Worm (Caenorhabditis elegans): ENCODE results near the gene ZK632.14.

Gene ZK632.14

DNA sequence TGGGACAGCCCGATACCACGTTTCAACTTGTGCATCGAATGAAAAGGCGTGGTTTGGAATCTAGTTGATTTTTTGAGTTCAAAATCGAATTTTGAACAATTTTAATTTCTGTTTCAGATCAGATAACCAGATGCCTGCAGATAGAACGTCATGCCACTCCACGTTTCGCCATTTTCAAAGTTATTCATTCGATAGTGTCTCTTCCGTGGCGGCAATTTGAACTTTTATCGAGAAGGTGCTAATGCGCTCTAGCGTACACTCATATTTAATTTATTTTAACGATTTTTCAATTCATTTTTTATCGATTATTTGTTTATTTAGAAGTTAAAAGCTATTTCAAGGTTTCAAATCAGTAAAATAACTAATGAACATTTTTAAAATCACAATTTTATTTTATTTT, 37.3 kb upstream of the ZK632.14 start (continued):
- peak; percentile 40 for TF ChIP-seq him-1 (tag; optimal IDR thresholded peaks at IDR 0.05)
- TF ChIP-seq lin-35 (GFP tag; optimal IDR thresholded peaks at IDR 0.05) = peak in 1 of 3 experiments; percentile 38
- no peak for TF ChIP-seq aptf-2 (GFP tag; conservative IDR thresholded peaks at IDR 0.05)
- no peak for TF ChIP-seq akir-1 (GFP tag; optimal IDR thresholded peaks at IDR 0.05)
- TF ChIP-seq tbx-9 (tag; optimal IDR thresholded peaks at IDR 0.05; ENCODE audit: borderline replicate concordance) = no peak
- TF ChIP-seq lin-26 (GFP tag; IDR thresholded peaks at IDR 0.05) = no peak
- no peak for TF ChIP-seq ZK185.1 (tag; optimal IDR thresholded peaks at IDR 0.05; ENCODE audit: poor library complexity, severe bottlenecking)
- TF ChIP-seq F57C9.4 (tag; optimal IDR thresholded peaks at IDR 0.05) = no peak
- TF ChIP-seq F52B5.7 (tag; optimal IDR thresholded peaks at IDR 0.05) = no peak
- TF ChIP-seq lir-1 (GFP tag; conservative IDR thresholded peaks at IDR 0.05) = 0 out of 2 replicates have a peak, but pooled peaks have one; percentile 16
- no peak for TF ChIP-seq ama-1 (optimal IDR thresholded peaks at IDR 0.05)
- no peak for TF ChIP-seq ama-1 (GFP tag; optimal IDR thresholded peaks at IDR 0.05)
- no peak for TF ChIP-seq snpc-4 (GFP tag; optimal IDR thresholded peaks at IDR 0.05)
- no peak for TF ChIP-seq snpc-4 (tag; optimal IDR thresholded peaks at IDR 0.05)
- TF ChIP-seq ccch-3 (GFP tag; optimal IDR thresholded peaks at IDR 0.05) = no peak
- no peak for TF ChIP-seq nhr-179 (tag; optimal IDR thresholded peaks at IDR 0.05)
- no peak for TF ChIP-seq B0336.3 (GFP tag; IDR thresholded peaks at IDR 0.05)
- no peak for TF ChIP-seq mxl-1 (tag; optimal IDR thresholded peaks at IDR 0.05)
- TF ChIP-seq ceh-40 (GFP tag; IDR thresholded peaks at IDR 0.05) = no peak
- no peak for TF ChIP-seq let-607 (tag; optimal IDR thresholded peaks at IDR 0.05)
- TF ChIP-seq F39B2.1 (GFP tag; IDR thresholded peaks at IDR 0.05) = no peak
- TF ChIP-seq attf-5 (GFP tag; optimal IDR thresholded peaks at IDR 0.05) = no peak
- TF ChIP-seq zim-3 (tag; optimal IDR thresholded peaks at IDR 0.05) = no peak
- TF ChIP-seq ceh-91 (GFP tag; IDR thresholded peaks at IDR 0.05) = 0 out of 2 replicates have a peak, but pooled peaks have one; percentile 14
- no peak for TF ChIP-seq nfya-2 (GFP tag; IDR thresholded peaks at IDR 0.05)
- no peak for TF ChIP-seq hrde-1 (tag; optimal IDR thresholded peaks at IDR 0.05; ENCODE audit: borderline replicate concordance)
- TF ChIP-seq sdz-38 (tag; optimal IDR thresholded peaks at IDR 0.05) = no peak
- TF ChIP-seq ceh-100 (GFP tag; IDR thresholded peaks at IDR 0.05) = peak; percentile 94
- no peak for TF ChIP-seq lin-40 (tag; optimal IDR thresholded peaks at IDR 0.05)
- TF ChIP-seq lsl-1 (GFP tag; optimal IDR thresholded peaks at IDR 0.05) = peak; percentile 42
- no peak for TF ChIP-seq nhr-120 (GFP tag; IDR thresholded peaks at IDR 0.05)
- no peak for TF ChIP-seq F22D6.2 (tag; optimal IDR thresholded peaks at IDR 0.05)
- no peak for TF ChIP-seq T07F8.4 (tag; optimal IDR thresholded peaks at IDR 0.05)
- no peak for TF ChIP-seq rcor-1 (GFP tag; IDR thresholded peaks at IDR 0.05)
- TF ChIP-seq rec-8 (tag; optimal IDR thresholded peaks at IDR 0.05) = no peak
- TF ChIP-seq athp-1 (tag; optimal IDR thresholded peaks at IDR 0.05) = no peak
- no peak for TF ChIP-seq hlh-26 (GFP tag; conservative IDR thresholded peaks at IDR 0.05)
- TF ChIP-seq dpl-1 (GFP tag; optimal IDR thresholded peaks at IDR 0.05) = peak; percentile 38
- no peak for TF ChIP-seq gei-17 (GFP tag; optimal IDR thresholded peaks at IDR 0.05)
- peak; percentile 59; the same call in 1 of the 2 replicates for TF ChIP-seq mcd-1 (GFP tag; IDR thresholded peaks at IDR 0.05)
- TF ChIP-seq somi-1 (GFP tag; optimal IDR thresholded peaks at IDR 0.05) = no peak
- TF ChIP-seq C06A6.2 (GFP tag; conservative IDR thresholded peaks at IDR 0.05) = no peak
- no peak for TF ChIP-seq let-526 (GFP tag; IDR thresholded peaks at IDR 0.05)
- TF ChIP-seq B0019.2 (GFP tag; conservative IDR thresholded peaks at IDR 0.05) = no peak
- no peak for TF ChIP-seq pbrm-1 (GFP tag; IDR thresholded peaks at IDR 0.05)
- 0 out of 2 replicates have a peak, but pooled peaks have one; percentile 36 for TF ChIP-seq F33H1.4 (GFP tag; IDR thresholded peaks at IDR 0.05)
- TF ChIP-seq ztf-18 (tag; optimal IDR thresholded peaks at IDR 0.05) = no peak
- TF ChIP-seq ztf-26 (tag; optimal IDR thresholded peaks at IDR 0.05) = no peak
- TF ChIP-seq ztf-28 (GFP tag; IDR thresholded peaks at IDR 0.05) = no peak
- TF ChIP-seq B0035.1 (tag; optimal IDR thresholded peaks at IDR 0.05) = no peak
